Fruit fly (Drosophila melanogaster) ovary, adult (tissue): Measurements from ENCODE around the gene Pldn.
A peak's percentile ranks its signal among the peaks of the same experiment; 100 is the strongest.

Experiments used
- CG17801 ChIP-seq: fragments of 200-800 bp; optimal IDR thresholded peaks from 2 replicates; lab custom pipeline; 2019; ENCODE audit warnings: missing biosample characterization, mild to moderate bottlenecking, missing genetic modification characterization, moderate library complexity; ENCODE audit not compliant: partially characterized antibody

Pldn gene

DNA sequence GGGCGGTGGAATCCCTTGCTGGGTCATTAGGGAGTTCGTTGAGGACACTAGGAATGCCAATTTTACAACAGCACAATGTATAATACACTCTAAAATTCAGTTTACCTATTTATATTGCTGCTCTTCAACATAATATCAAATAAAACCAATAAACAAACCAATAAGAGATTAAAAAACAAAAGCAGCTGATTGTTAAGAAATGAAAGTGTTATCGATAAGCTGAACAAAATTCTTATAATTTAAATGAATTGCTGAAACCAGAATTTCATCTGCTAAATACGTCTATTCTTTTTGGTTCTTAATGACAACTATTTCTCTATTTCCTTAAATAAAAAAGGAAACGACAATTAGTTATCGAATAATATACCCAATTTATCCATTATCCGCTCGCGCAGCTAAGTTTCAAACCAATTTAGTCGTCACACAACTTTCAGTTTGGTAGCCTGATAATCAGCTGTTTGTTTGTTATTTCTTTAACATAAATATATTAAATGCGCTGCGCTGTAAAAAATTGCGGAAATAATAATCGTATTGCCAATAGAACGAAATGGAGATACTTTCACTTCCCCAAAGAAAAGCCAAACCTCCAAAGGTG is at the start of gene Pldn, which contains the start of gene CG14135:
Gene Pldn, minus strand, starts transcription at position 197 of the 595 bp plus-strand sequence.
Gene CG14135, plus strand, starts transcription at position 369 of the 595 bp plus-strand sequence.
- TF ChIP-seq CG17801 (GFP tag; lab: Kevin White, UChicago) = no peak

DNA sequence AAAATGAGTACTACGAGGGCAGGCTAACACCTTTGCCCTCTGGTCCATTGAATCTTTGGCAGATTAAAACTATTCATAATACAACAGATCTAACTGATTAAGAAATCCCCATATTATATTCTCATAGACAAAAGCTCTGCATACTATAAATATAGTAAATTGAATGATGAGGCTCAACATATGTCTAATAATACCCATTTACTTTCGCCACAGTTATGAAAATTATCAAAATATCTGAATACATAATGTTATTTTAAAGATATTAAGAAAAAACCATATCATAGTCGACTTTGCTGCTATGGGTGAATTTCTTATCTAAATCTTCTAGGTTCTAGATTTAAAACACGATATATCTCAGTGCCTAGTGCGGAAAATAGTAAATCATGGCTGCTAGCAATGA is 40.6 kb upstream of the Pldn start, which contains the start of gene CG32087:
Gene CG32087, plus strand, starts transcription at position 301 of the 400 bp plus-strand sequence.
- no peak for TF ChIP-seq CG17801 (GFP tag; lab: Kevin White, UChicago)

DNA sequence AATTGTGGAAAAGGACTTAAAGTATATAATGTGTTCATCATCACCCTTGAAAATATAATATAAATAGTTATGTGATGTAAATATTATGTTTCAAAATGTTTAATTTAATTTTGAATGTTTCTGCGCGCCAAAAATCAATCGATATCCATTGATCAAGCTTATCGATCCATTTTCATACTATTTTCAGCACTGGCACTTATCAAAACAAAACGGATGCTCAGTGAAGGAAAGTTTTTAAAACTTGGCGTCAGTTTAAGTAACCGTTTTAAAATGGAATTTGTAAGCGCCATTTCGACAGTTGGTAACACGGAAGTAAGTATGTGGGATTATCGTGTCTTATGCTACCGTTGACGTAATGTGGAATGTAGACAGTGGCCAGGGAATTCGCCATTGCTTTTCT is 36.9 kb upstream of the Pldn start, which contains the start of gene sunn:
Gene sunn, plus strand, starts transcription at position 202 of the 400 bp plus-strand sequence.
- TF ChIP-seq CG17801 (GFP tag; lab: Kevin White, UChicago) = no peak

DNA sequence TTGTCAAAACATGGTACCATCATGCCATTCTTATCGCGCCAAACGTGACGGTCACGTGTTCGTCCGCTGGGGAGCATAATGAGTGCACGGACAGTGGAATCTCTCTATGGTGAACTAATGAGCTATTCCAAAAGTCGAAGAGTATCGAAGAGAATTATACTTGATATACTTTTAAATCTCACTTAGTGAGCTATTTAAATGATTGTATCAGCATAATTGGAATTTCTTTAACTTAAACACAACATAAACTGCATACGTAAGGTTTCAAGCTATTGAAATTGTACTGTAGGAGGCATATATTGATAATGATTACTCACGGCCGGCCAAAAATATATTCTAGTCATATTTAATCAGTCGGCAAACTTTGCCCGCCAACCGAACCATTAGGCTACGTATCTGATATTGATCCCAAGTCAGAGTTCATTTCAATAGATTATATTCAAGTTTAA is 30.3 kb upstream of the Pldn start:
- peak; percentile 18 for TF ChIP-seq CG17801 (GFP tag; lab: Kevin White, UChicago)

DNA sequence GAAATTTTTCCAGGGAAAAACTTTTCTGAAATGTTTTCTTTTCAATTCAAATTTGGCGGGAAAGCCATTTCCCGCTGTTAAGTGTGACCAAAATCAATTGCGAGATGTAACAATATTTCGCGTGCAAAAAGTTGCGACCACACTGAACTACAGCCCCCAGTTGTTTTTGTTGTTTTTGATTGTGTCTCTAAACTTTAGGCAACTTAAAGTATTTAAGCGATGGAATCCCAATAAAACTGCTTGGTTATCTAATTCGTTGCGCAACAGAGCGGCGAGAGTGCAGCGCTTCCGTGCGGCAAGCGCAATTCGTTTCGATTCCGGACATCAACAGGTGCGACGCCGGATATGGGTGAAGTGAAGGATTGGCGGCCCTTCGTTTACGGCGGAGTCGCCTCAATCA is 29.6 kb upstream of the Pldn start, which contains the start of gene Bmcp:
Gene Bmcp, plus strand, starts transcription at position 155 of the 400 bp plus-strand sequence.
- peak; percentile 51 for TF ChIP-seq CG17801 (GFP tag; lab: Kevin White, UChicago)

DNA sequence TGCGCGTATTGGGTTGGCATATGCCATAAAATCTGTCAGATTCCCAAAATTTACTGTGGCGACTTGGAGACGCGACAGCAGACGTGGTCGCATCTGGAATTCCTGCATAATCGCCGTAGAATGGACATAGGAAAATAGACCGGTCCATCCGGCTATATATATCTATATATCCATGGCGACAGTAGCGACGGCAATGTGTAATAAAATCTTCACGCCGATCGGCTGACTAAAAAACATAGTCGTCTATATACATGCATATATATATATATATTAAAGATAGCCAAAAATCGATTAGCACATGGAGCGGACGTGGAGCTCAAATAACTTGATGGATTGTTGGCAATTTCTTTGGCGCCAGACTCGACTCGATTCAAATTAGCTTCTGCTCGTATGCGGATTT is 26.8 kb upstream of the Pldn start:
- TF ChIP-seq CG17801 (GFP tag; lab: Kevin White, UChicago) = no peak

DNA sequence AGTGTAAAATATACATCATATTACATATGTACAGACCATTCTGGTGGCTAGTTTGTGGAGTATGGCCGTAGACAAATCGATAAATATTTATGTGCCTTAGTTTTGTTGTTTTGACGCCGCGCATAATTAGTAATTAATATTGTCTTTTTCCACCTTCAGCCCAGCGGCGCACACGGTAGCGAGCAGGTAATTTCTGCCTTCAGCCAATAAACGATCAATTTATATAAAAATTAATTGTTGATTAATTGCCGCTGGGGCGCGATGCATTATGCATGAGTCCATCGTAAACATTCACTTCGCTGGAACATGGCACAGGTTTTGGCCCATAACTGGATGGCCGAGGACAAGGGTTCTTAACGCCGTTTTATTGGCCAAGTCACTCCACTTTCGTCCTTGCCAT is 26.1 kb upstream of the Pldn start:
- no peak for TF ChIP-seq CG17801 (GFP tag; lab: Kevin White, UChicago)

DNA sequence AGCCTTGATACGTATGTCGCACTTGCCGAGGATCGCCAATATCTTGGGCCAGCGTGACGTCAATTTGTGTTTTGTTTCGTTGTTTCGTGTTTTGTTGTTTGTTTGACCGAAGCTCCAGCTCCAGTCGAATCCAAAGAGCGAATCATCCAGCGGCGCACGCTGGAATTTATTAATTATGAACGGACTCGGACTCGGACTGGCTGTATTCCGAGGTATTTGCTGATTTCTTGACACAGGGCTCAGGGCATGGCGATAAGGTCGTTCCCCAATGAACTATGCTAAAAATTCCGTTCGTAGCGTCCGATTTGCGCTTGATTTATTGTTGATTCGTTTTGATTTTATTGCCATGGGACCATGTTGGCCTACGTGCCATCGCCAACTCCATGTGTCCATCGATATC is 25.7 kb upstream of the Pldn start:
- TF ChIP-seq CG17801 (GFP tag; lab: Kevin White, UChicago) = no peak

DNA sequence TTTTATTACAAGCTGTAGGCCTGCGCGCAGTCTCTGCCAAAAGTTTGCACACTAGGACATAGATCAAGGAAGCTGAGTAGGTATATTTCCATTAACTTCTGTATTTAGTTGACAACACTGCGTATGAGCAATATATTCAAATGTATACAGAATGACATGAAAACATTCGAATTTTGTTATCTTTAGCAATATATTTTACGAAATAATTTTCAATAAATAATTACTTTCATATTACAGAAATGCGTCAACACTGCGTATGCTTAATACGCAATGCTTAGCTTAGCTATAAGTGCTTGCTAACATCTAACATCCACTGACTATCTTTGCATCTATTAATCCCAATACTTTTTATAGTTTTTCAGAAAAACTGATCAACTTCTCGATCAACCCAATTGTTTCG is 25.1 kb upstream of the Pldn start:
- TF ChIP-seq CG17801 (GFP tag; lab: Kevin White, UChicago) = no peak

DNA sequence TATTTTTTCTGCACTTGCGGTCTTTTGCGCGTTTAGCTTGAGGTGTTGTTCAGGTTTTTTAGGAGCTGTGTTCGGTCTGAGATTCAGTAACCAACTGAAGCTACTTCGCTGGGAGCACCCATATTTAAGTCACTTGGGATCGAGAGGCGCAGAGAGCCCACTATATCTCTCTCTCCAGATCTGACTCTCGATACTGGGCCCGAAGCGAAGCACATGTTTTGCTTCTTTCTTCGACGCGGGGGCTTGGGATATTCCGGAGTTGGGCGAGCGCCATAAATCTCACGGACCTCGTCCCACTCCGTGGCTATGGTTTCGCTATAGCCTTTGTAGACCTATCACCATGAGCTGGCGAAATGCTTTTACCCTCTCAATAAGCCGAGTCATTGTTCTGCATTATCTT is 24.0 kb upstream of the Pldn start, which contains the start of gene CG14132:
Gene CG14132, minus strand, starts transcription at position 99 of the 400 bp plus-strand sequence.
- no peak for TF ChIP-seq CG17801 (GFP tag; lab: Kevin White, UChicago)

DNA sequence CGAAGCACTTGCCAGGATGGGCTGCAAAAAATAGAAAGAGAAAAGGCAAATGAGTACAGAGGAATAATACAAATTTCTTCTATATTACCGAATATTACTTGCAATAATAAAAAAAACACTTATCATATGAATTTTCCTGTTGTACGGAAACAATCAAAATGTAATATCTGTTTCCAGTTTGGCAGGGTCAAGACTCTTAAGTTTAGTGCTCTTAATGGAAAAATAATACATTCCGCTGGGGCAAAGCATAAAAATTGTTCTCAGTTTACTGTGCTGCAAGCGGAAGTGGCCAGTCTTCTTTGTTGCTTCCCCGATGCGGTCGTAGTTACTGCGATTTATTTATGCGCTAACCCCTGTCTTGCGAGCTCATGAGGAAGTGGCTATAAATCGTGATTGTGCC is 21.6 kb upstream of the Pldn start:
- TF ChIP-seq CG17801 (GFP tag; lab: Kevin White, UChicago) = no peak

DNA sequence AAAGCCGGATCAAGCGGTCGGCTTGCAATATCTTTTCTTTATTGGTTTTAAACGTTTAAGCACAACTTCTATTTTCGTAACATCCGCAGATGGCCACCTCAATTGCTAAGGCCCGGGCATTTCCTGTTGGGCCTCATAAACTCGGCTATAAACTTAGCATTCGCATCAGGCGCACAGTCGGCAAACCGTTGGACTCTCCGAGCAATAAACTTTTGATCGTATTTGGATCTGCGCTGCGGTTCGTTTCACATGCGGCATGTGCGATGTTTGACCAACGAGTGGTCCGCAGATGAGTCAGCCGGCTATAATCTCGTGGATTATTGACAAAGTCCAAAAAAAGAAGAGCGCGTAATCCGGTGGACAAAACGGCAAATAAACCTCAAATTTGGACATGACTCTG is 20.6 kb upstream of the Pldn start:
- TF ChIP-seq CG17801 (GFP tag; lab: Kevin White, UChicago) = no peak

DNA sequence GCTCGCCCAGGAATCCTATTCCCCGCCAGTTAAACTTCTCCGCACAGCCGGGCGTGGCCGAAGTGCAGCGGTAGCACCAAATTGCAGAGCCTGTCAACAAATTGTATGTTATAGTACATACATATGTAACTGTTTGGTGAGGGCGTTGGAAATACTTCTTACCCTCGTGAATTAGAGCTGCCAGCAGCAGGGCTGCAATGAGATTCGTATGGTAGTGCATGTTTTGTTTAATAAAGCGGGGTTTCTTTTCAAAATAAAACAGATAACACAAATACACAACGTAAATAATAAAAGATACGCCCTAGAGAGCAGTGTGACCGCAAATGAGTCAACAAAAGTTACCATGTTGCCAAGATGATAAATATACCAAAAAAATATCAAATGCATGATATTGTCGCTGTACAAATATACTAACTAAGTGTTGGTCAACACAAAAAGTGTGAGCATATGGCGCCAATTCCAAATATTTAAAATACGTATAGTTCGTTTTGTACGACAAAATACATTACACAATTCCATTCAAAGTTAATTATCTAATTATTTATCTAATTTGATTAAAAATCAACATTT is 19.9 kb upstream of the Pldn start, which contains the start of gene crim:
Gene crim, minus strand, starts transcription at position 328 of the 570 bp plus-strand sequence.
- TF ChIP-seq CG17801 (GFP tag; lab: Kevin White, UChicago) = no peak

DNA sequence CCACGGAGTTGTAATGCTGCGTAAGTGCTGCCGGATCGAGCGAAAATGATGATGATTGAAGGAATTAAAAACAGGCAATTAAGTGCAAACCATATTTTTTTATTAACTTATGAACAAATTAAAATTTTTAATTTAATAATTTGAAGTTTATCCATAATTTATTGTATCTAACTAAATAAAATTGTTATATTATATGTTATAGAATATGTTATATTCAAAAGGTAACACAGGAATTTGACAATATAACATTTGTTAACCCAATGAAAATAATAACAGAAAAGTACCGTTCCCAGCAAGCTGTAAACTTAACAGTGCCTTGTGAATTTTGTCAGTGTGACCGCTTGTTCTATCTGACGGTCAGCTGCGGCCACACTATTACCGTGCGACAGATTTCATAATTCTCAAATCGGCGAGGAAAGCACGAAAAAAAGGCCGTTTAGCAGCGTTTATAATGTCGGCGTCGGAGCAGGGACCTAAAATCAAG is 17.5 kb upstream of the Pldn start, which contains the start of the genes Ccdc56 and mtTFB1:
Gene Ccdc56, plus strand, starts transcription at position 347 of the 484 bp plus-strand sequence.
Gene mtTFB1, plus strand, starts transcription at position 347 of the 484 bp plus-strand sequence.
- TF ChIP-seq CG17801 (GFP tag; lab: Kevin White, UChicago) = no peak

DNA sequence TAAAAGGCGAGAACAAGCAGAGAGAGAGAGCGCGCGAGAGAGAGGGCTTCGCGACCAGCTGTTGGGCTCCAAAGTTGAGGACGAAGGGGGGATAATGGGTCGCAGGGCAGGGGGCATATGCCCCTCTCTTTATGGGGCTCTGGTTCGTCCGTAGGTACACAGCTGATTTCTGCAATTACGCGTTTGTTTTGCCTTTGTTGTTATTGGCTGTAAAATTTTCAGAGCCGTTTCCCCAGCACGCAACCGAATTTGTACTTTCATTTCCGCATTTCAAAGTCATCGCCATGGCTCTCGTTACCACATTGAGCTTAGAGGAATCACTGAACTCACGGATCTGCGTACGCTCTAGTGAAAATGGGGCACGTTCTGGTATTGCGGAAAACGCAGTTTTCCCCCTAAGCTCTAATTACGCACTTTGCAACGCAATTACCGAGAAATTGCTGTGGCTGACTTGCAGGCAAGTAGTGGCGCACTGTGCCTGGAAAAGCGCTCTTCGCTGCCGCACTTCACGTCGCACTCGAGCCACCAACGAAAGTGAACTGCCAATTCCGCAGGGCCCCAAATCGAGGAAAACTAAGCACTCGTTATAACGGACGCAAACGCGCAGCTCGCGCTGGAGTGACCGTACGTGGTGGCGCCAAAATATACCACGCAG is 16.9 kb upstream of the Pldn start, which contains the start of gene CG11658:
Gene CG11658, minus strand, starts transcription at position 576 of the 655 bp plus-strand sequence.
- peak; percentile 7 for TF ChIP-seq CG17801 (GFP tag; lab: Kevin White, UChicago)
